Fruit fly (Drosophila melanogaster) whole organism, embryonic: ENCODE data around the gene CG8034.

Experiments used
- Atf3 ChIP-seq: fragments of 200-800 bp; sonication (Bioruptor generic); optimal IDR thresholded peaks from 3 replicates; lab custom pipeline; 2016; ENCODE audit warnings: missing biosample characterization, missing genetic modification characterization
- B-H1 ChIP-seq: fragments of 200-800 bp; sonication (Bioruptor generic); IDR thresholded peaks from 3 replicates; pipeline ENCODE4 v1.3.6; 2022; ENCODE audit warnings: missing biosample characterization, missing genetic modification characterization
- BEAF-32 ChIP-seq: fragments of 200-800 bp; sonication (Bioruptor generic); optimal IDR thresholded peaks from 3 replicates; lab custom pipeline; 2017; ENCODE audit warnings: missing biosample characterization, missing genetic modification characterization, mild to moderate bottlenecking, moderate library complexity, missing genetic modification reagents
- CG10431 ChIP-seq: fragments of 200-800 bp; sonication (Bioruptor generic); optimal IDR thresholded peaks from 3 replicates; lab custom pipeline; 2018; ENCODE audit warnings: missing biosample characterization, mild to moderate bottlenecking, missing genetic modification characterization
- CG10462 ChIP-seq: fragments of 200-800 bp; sonication (Bioruptor generic); optimal IDR thresholded peaks from 2 replicates; lab custom pipeline; 2016; ENCODE audit warnings: missing biosample characterization, missing genetic modification characterization
- CG10979 ChIP-seq: fragments of 200-800 bp; sonication (Bioruptor generic); optimal IDR thresholded peaks from 2 replicates; lab custom pipeline; 2018; ENCODE audit warnings: missing biosample characterization, mild to moderate bottlenecking, missing genetic modification characterization, moderate library complexity
- CG11695 ChIP-seq: fragments of 200-800 bp; sonication (Bioruptor generic); IDR thresholded peaks from 3 replicates; pipeline ENCODE4 v1.3.6; 2022; ENCODE audit warnings: missing biosample characterization, missing genetic modification characterization
- CG12659 ChIP-seq: fragments of 200-800 bp; sonication (Bioruptor generic); optimal IDR thresholded peaks from 3 replicates; lab custom pipeline; 2017; ENCODE audit warnings: mild to moderate bottlenecking, missing biosample characterization, missing genetic modification reagents, missing genetic modification characterization
- CG15073 ChIP-seq: fragments of 200-800 bp; sonication (Bioruptor generic); optimal IDR thresholded peaks from 2 replicates; lab custom pipeline; 2016; ENCODE audit warnings: missing biosample characterization, missing genetic modification characterization
- CG17912 ChIP-seq: fragments of 200-800 bp; sonication (Bioruptor generic); optimal IDR thresholded peaks from 2 replicates; lab custom pipeline; 2018; ENCODE audit warnings: missing biosample characterization, mild to moderate bottlenecking, missing genetic modification characterization
- CG30403 ChIP-seq: fragments of 200-800 bp; sonication (Bioruptor generic); optimal IDR thresholded peaks from 3 replicates; lab custom pipeline; 2016; ENCODE audit warnings: missing biosample characterization, missing genetic modification characterization
- CG34224 ChIP-seq: fragments of 200-800 bp; sonication (Bioruptor generic); IDR thresholded peaks from 3 replicates; pipeline ENCODE4 v1.3.6; 2022; ENCODE audit warnings: missing biosample characterization, missing genetic modification characterization; ENCODE audit not compliant: partially characterized antibody
- CG4360 ChIP-seq: fragments of 200-800 bp; sonication (Bioruptor generic); IDR thresholded peaks from 2 replicates; pipeline ENCODE4 v1.3.6; 2022; ENCODE audit warnings: missing biosample characterization, missing genetic modification characterization
- CG5245 ChIP-seq: fragments of 200-800 bp; sonication (Bioruptor generic); optimal IDR thresholded peaks from 3 replicates; lab custom pipeline; 2016; ENCODE audit warnings: missing biosample characterization, missing genetic modification characterization
- CG7556 ChIP-seq: fragments of 200-800 bp; sonication (Bioruptor generic); optimal IDR thresholded peaks from 2 replicates; lab custom pipeline; 2017; ENCODE audit warnings: missing biosample characterization, mild to moderate bottlenecking, missing genetic modification characterization
- CG7928 ChIP-seq: fragments of 200-800 bp; sonication (Bioruptor generic); optimal IDR thresholded peaks from 2 replicates; lab custom pipeline; 2017; ENCODE audit warnings: missing biosample characterization, mild to moderate bottlenecking, missing genetic modification characterization
- CG9437 ChIP-seq: fragments of 200-800 bp; sonication (Bioruptor generic); optimal IDR thresholded peaks from 2 replicates; lab custom pipeline; 2018; ENCODE audit warnings: missing biosample characterization, mild to moderate bottlenecking, missing genetic modification characterization
- D19A ChIP-seq: fragments of 200-800 bp; optimal IDR thresholded peaks from 3 replicates; lab custom pipeline; 2019; ENCODE audit warnings: missing biosample characterization, mild to moderate bottlenecking, missing genetic modification characterization, moderate library complexity
- Doc2 ChIP-seq: fragments of 200-800 bp; sonication (Bioruptor generic); IDR thresholded peaks from 2 replicates; pipeline ENCODE4 v1.3.6; 2022; ENCODE audit warnings: missing biosample characterization, missing genetic modification characterization
- Eip74EF ChIP-seq, 2 experiments: fragments of 200-800 bp in 1 of 2; fragments of >200 bp in 1 of 2; sonication (Bioruptor generic) in 1 of 2; optimal IDR thresholded peaks; 2 replicates each; lab custom pipeline; 2017 to 2019; ENCODE audit warnings: missing biosample characterization in 2 of 2, missing genetic modification characterization in 2 of 2, mild to moderate bottlenecking in 1 of 2, moderate library complexity in 1 of 2
- Ets65A ChIP-seq: fragments of 200-800 bp; sonication (Bioruptor generic); peaks from one replicate; lab custom pipeline; 2016; ENCODE audit warnings: missing biosample characterization, missing genetic modification characterization
- Fer2 ChIP-seq: fragments of 200-800 bp; sonication (Bioruptor generic); optimal IDR thresholded peaks from 2 replicates; lab custom pipeline; 2018; ENCODE audit warnings: missing biosample characterization, mild to moderate bottlenecking, missing genetic modification characterization, moderate library complexity
- Hr3 ChIP-seq: fragments of 200-800 bp; sonication (Bioruptor generic); optimal IDR thresholded peaks from 3 replicates; lab custom pipeline; 2016; ENCODE audit warnings: missing biosample characterization, missing genetic modification characterization
- Hr51 ChIP-seq, 2 experiments: fragments of 200-800 bp; sonication (Bioruptor generic); optimal IDR thresholded peaks; 2 replicates in 1 of 2; 3 replicates in 1 of 2; lab custom pipeline; 2016 to 2018; ENCODE audit warnings: missing biosample characterization in 2 of 2, missing genetic modification characterization in 2 of 2, mild to moderate bottlenecking in 1 of 2, moderate library complexity in 1 of 2
- Opbp ChIP-seq: fragments of 200-800 bp; sonication (Bioruptor generic); IDR thresholded peaks from 3 replicates; pipeline ENCODE4 v1.3.6; 2022; ENCODE audit warnings: missing biosample characterization, missing genetic modification characterization; ENCODE audit not compliant: partially characterized antibody
- Optix ChIP-seq: fragments of 200-800 bp; sonication (Bioruptor generic); IDR thresholded peaks from 3 replicates; pipeline ENCODE4 v1.3.6; 2022; ENCODE audit warnings: missing biosample characterization, missing genetic modification characterization
- Rx ChIP-seq: fragments of 200-800 bp; sonication (Bioruptor generic); IDR thresholded peaks from 2 replicates; pipeline ENCODE4 v1.3.6; 2022; ENCODE audit warnings: missing biosample characterization, missing genetic modification characterization
- Tbp ChIP-seq: fragments of >200 bp; optimal IDR thresholded peaks from 2 replicates; lab custom pipeline; 2018; ENCODE audit warnings: missing biosample characterization, missing genetic modification characterization
- ara ChIP-seq: fragments of 200-800 bp; sonication (Bioruptor generic); IDR thresholded peaks from 2 replicates; pipeline ENCODE4 v1.3.6; 2022; ENCODE audit warnings: missing biosample characterization, missing genetic modification characterization
- br ChIP-seq: fragments of >200 bp; optimal IDR thresholded peaks from 2 replicates; lab custom pipeline; 2017
- bsh ChIP-seq, 2 experiments: fragments of 200-800 bp; sonication (Bioruptor generic); optimal IDR thresholded peaks; 2 replicates each; lab custom pipeline; 2017 to 2018; ENCODE audit warnings: mild to moderate bottlenecking in 2 of 2, missing biosample characterization in 2 of 2, missing genetic modification characterization in 2 of 2, moderate library complexity in 1 of 2
- caup ChIP-seq: fragments of 200-800 bp; sonication (Bioruptor generic); optimal IDR thresholded peaks from 3 replicates; lab custom pipeline; 2017; ENCODE audit warnings: missing biosample characterization, mild to moderate bottlenecking, missing genetic modification characterization, moderate library complexity; ENCODE audit not compliant: severe bottlenecking
- cg ChIP-seq: fragments of 200-800 bp; sonication (Bioruptor generic); optimal IDR thresholded peaks from 3 replicates; lab custom pipeline; 2019; ENCODE audit warnings: missing biosample characterization, mild to moderate bottlenecking, missing genetic modification characterization, moderate library complexity
- crol ChIP-seq: fragments of 200-800 bp; sonication (Bioruptor generic); IDR thresholded peaks from 2 replicates; pipeline ENCODE4 v1.3.6; 2022; ENCODE audit warnings: missing biosample characterization, missing genetic modification characterization
- dmrt99B ChIP-seq: fragments of 200-800 bp; sonication (Bioruptor generic); optimal IDR thresholded peaks from 2 replicates; lab custom pipeline; 2018; ENCODE audit warnings: missing biosample characterization, mild to moderate bottlenecking, missing genetic modification characterization, moderate library complexity
- exex ChIP-seq: fragments of 200-800 bp; sonication (Bioruptor generic); optimal IDR thresholded peaks from 4 replicates; lab custom pipeline; 2018; ENCODE audit warnings: missing biosample characterization, mild to moderate bottlenecking, missing genetic modification characterization, moderate library complexity
- gcm ChIP-seq: fragments of 200-800 bp; sonication (Bioruptor generic); optimal IDR thresholded peaks from 2 replicates; lab custom pipeline; 2019; ENCODE audit warnings: missing biosample characterization, mild to moderate bottlenecking, missing genetic modification characterization, moderate library complexity
- insv ChIP-seq, 2 experiments: fragments of 200-800 bp; sonication (Bioruptor generic); optimal IDR thresholded peaks; 3 replicates each; lab custom pipeline; 2016 to 2018; ENCODE audit warnings: missing biosample characterization in 2 of 2, missing genetic modification characterization in 2 of 2
- lbe ChIP-seq: fragments of 200-800 bp; sonication (Bioruptor generic); optimal IDR thresholded peaks from 2 replicates; lab custom pipeline; 2016; ENCODE audit warnings: missing biosample characterization, mild to moderate bottlenecking, missing genetic modification characterization
- pnt ChIP-seq: fragments of 200-800 bp; sonication (Bioruptor generic); optimal IDR thresholded peaks from 3 replicates; lab custom pipeline; 2016; ENCODE audit warnings: missing biosample characterization, missing genetic modification characterization
- rib ChIP-seq: fragments of 200-800 bp; sonication (Bioruptor generic); IDR thresholded peaks from 2 replicates; pipeline ENCODE4 v1.3.6; 2022; ENCODE audit warnings: missing biosample characterization, missing genetic modification characterization
- schlank ChIP-seq: fragments of 200-800 bp; sonication (Bioruptor generic); optimal IDR thresholded peaks from 2 replicates; lab custom pipeline; 2018; ENCODE audit warnings: missing biosample characterization, mild to moderate bottlenecking, missing genetic modification characterization
- scrt ChIP-seq: fragments of 200-800 bp; sonication (Bioruptor generic); optimal IDR thresholded peaks from 2 replicates; lab custom pipeline; 2018; ENCODE audit warnings: missing biosample characterization, mild to moderate bottlenecking, missing genetic modification characterization, moderate library complexity
- sd ChIP-seq: fragments of 200-800 bp; sonication (Bioruptor generic); optimal IDR thresholded peaks from 3 replicates; lab custom pipeline; 2018; ENCODE audit warnings: missing biosample characterization, mild to moderate bottlenecking, missing genetic modification characterization, moderate library complexity
- seq ChIP-seq: fragments of 200-800 bp; sonication (Bioruptor generic); IDR thresholded peaks from 2 replicates; pipeline ENCODE4 v1.3.6; 2022; ENCODE audit warnings: missing biosample characterization, missing genetic modification characterization
- sob ChIP-seq: fragments of 200-800 bp; sonication (Bioruptor generic); IDR thresholded peaks from 2 replicates; pipeline ENCODE4 v1.3.6; 2022; ENCODE audit warnings: missing biosample characterization, missing genetic modification characterization
- tna ChIP-seq: fragments of 200-800 bp; sonication (Bioruptor generic); IDR thresholded peaks from 2 replicates; pipeline ENCODE4 v1.3.6; 2022; ENCODE audit warnings: missing biosample characterization, missing genetic modification characterization; ENCODE audit not compliant: partially characterized antibody
- toy ChIP-seq: fragments of 200-800 bp; sonication (Bioruptor generic); IDR thresholded peaks from 2 replicates; pipeline ENCODE4 v1.3.6; 2022; ENCODE audit warnings: missing biosample characterization, missing genetic modification characterization

The CG8034 gene

DNA sequence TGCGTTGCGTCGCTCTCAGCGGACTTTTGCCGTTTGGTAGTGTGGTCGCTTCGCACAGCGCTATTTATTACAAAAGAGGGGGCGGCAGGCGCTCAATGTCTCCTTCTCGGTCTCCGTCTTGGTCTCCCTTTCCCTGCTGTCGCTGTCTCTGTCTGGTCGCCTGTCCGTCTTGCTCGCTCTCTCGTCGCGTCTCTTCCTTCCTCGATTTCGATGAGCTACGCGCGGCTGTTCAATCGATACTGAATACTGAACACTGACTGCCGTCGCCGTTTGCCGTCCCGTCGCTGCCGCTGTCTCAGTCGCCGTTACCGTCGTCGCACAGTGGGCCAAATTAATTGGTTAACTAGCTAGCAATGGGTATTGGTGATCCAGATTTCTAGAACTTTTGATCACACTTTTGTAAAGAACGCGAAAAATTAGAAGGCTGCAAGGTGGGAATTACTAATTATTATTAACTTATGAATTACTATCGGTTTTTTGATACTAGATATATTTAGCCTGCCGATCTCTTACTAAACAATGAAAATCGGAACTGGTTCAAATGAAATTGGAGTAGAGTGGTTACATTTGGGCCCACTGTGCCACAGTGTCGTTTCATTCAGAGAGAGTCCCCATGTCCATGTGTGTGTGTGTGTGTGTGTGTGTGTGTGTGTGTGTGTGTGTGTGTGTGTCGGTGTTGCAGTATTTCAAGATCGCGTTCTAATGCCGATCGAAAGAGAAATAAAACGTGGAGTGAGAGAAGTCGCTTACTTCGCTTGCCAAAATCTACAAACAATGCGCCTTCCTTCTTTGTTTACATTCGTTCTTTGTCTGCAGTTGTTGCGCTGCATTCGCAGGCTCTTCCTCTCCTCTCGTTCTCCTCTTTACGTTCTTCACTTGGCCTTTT is at the start of gene CG8034 (continued):
- TF ChIP-seq cg (GFP tag; lab: Kevin White, UChicago) (peak; percentile 95), CG11695 (GFP tag; lab: Robert Waterston, UW) (peak; percentile 97), Opbp (GFP tag; lab: Robert Waterston, UW) (peak; percentile 59; the same call in 2 of the 3 replicates), toy (GFP tag; lab: Robert Waterston, UW) (peak; percentile 77; the same call in 1 of the 2 replicates), Rx (GFP tag; lab: Robert Waterston, UW) (peak; percentile 89), B-H1 (GFP tag; lab: Robert Waterston, UW) (peak; percentile 88), CG9437 (GFP tag; lab: Kevin White, UChicago) (peak; percentile 94), CG34224 (peak; percentile 30; the same call in 1 of the 3 replicates), BEAF-32 (GFP tag; lab: Kevin White, UChicago) (peak; percentile 37), Tbp (no peak), pnt (GFP tag; lab: Kevin White, UChicago) (peak; percentile 93), schlank (tag; lab: Kevin White, UChicago) (peak; percentile 95), lbe (GFP tag; lab: Kevin White, UChicago) (peak; percentile 94), tna (GFP tag; lab: Robert Waterston, UW) (no peak), Hr51 (GFP tag; optimal IDR thresholded peaks at IDR 0.05; lab: Kevin White, UChicago) (peak; percentile 96 to 98), seq (GFP tag; lab: Robert Waterston, UW) (peak; percentile 95), Optix (GFP tag; lab: Robert Waterston, UW) (peak; percentile 94), CG12659 (GFP tag; lab: Kevin White, UChicago) (peak; percentile 98), br (no peak), CG30403 (GFP tag; lab: Kevin White, UChicago) (peak; percentile 98), scrt (GFP tag; lab: Kevin White, UChicago) (peak; percentile 94), CG4360 (GFP tag; lab: Robert Waterston, UW) (peak; percentile 62; the same call in 1 of the 2 replicates), rib (peak; percentile 89), CG17912 (GFP tag; lab: Kevin White, UChicago) (peak; percentile 76), exex (tag; lab: Kevin White, UChicago) (peak; percentile 89), CG5245 (peak; percentile 89), dmrt99B (peak; percentile 98), CG10462 (peak; percentile 94), Fer2 (tag; lab: Kevin White, UChicago) (peak; percentile 95), gcm (GFP tag; lab: Kevin White, UChicago) (peak; percentile 96), Atf3 (GFP tag; lab: Kevin White, UChicago) (peak; percentile 95), CG7556 (GFP tag; lab: Kevin White, UChicago) (peak; percentile 98), caup (GFP tag; lab: Kevin White, UChicago) (peak; percentile 96), CG7928 (GFP tag; lab: Kevin White, UChicago) (peak; percentile 78), D19A (tag; lab: Kevin White, UChicago) (peak; percentile 94), Eip74EF (GFP tag; optimal IDR thresholded peaks at IDR 0.05; lab: Kevin White, UChicago) (peak in 1 of 2 experiments; percentile 97), ara (peak; percentile 91), Ets65A (GFP tag; lab: Kevin White, UChicago) (peak; percentile 99), sd (tag; lab: Kevin White, UChicago) (peak; percentile 89), crol (GFP tag; lab: Robert Waterston, UW) (peak; percentile 76), CG15073 (GFP tag; lab: Kevin White, UChicago) (peak; percentile 55), Hr3 (GFP tag; lab: Kevin White, UChicago) (peak; percentile 95), Doc2 (GFP tag; lab: Robert Waterston, UW) (peak; percentile 88), sob (GFP tag; lab: Robert Waterston, UW) (peak; percentile 95), insv (GFP tag; optimal IDR thresholded peaks at IDR 0.05; lab: Kevin White, UChicago) (peak; percentile 52 to 74), bsh (GFP tag; optimal IDR thresholded peaks at IDR 0.05; lab: Kevin White, UChicago) (peak; percentile 95 to 98), CG10431 (peak; percentile 89), CG10979 (peak; percentile 97)
